Fruit fly (Drosophila melanogaster) S2 (cell line): ENCODE measurements around the gene Amun.

Source experiments
- CG8478 ChIP-seq: fragments of >200 bp; optimal IDR thresholded peaks from 2 replicates; lab custom pipeline; 2018
- CTCF ChIP-seq, 2 experiments: fragments of >200 bp; optimal IDR thresholded peaks; 2 replicates each; lab custom pipeline; 2018

DNA sequence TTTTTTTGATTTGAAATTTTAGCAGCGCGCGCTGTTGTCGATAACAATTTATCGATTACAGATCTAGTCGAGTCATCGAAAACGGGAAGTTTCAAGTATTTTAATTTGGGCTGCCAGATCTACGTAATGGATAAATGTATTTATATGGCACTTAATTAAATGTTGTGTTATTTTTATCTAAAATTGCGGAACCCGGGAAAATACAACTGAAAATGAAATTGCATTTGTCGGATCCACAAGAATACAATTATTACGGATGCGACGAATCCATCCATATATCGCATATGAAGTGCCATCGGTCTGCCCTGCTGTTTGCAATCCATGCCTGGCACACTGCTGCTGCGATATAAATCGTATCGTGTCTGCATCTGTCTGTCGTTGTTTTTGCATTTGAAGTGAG is 4.8 kb upstream of the Amun start, which contains the start of gene Tango10:
- TF ChIP-seq CTCF (optimal IDR thresholded peaks at IDR 0.05; lab: Kevin White, UChicago) (no peak), CG8478 (no peak)
